Worm (Caenorhabditis elegans) whole organism, L4 larva: ENCODE results near the gene srh-100.
"Not testable (repeated sequence)": the region's sequence is repeated elsewhere in the genome, so short reads cannot be mapped to it uniquely, and the experiment has no call there.

Experiments
- D1046.2 ChIP-seq: fragments of 200-800 bp; sonication (Bioruptor generic); IDR thresholded peaks from 2 replicates; pipeline ENCODE4 v1.3.6; 2022; ENCODE audit warnings: missing genetic modification characterization, missing compliant biosample characterization
- F44E2.7 ChIP-seq: fragments of 200-800 bp; sonication (Bioruptor generic); IDR thresholded peaks from 2 replicates; pipeline ENCODE4 v2.1.2; 2022; ENCODE audit warnings: missing genetic modification characterization, missing compliant biosample characterization
- R02D3.7 ChIP-seq: fragments of 150-350 bp; sonication (generic microtip); optimal IDR thresholded peaks from 3 replicates; lab custom pipeline; 2014; ENCODE audit warnings: missing biosample characterization, missing genetic modification characterization
- T20F7.1 ChIP-seq: fragments of 200-800 bp; sonication (Bioruptor generic); optimal IDR thresholded peaks from 2 replicates; lab custom pipeline; 2018; ENCODE audit warnings: mild to moderate bottlenecking, missing genetic modification characterization, missing compliant biosample characterization
- aha-1 ChIP-seq: fragments of 150-350 bp; peaks from one replicate; lab custom pipeline; 2014; ENCODE audit warnings: missing biosample characterization, missing genetic modification characterization
- ama-1 ChIP-seq: fragments of 150-350 bp; optimal IDR thresholded peaks from 2 replicates; lab custom pipeline; 2014; ENCODE audit warnings: inconsistent platforms, mixed read lengths
- arid-1 ChIP-seq: fragments of 200-800 bp; sonication (Bioruptor generic); conservative IDR thresholded peaks from 2 replicates; pipeline ENCODE4 v1.3.6; 2022; ENCODE audit warnings: missing genetic modification reagents, missing genetic modification characterization, missing compliant biosample characterization
- attf-4 ChIP-seq: sonication (generic microtip); optimal IDR thresholded peaks from 3 replicates; lab custom pipeline; 2017; ENCODE audit warnings: missing biosample characterization, missing genetic modification characterization
- ceh-28 ChIP-seq: fragments of 150-350 bp; optimal IDR thresholded peaks from 2 replicates; lab custom pipeline; 2014; ENCODE audit warnings: missing biosample characterization, missing genetic modification reagents, missing genetic modification characterization
- ceh-32 ChIP-seq: sonication (generic microtip); optimal IDR thresholded peaks from 2 replicates; lab custom pipeline; 2016; ENCODE audit warnings: mild to moderate bottlenecking, missing genetic modification characterization, missing compliant biosample characterization; ENCODE audit not compliant: poor library complexity
- cey-2 ChIP-seq: sonication (generic microtip); optimal IDR thresholded peaks from 3 replicates; lab custom pipeline; 2017; ENCODE audit warnings: missing genetic modification characterization, mild to moderate bottlenecking, missing compliant biosample characterization, antibody characterized with exemption, borderline replicate concordance; ENCODE audit not compliant: insufficient read depth
- daf-12 ChIP-seq: fragments of 150-350 bp; optimal IDR thresholded peaks from 2 replicates; lab custom pipeline; 2014; ENCODE audit warnings: missing biosample characterization, missing genetic modification reagents, missing genetic modification characterization
- daf-19 ChIP-seq: fragments of 200-800 bp; sonication (Bioruptor generic); conservative IDR thresholded peaks from 2 replicates; pipeline ENCODE4 v1.3.6; 2022; ENCODE audit warnings: missing genetic modification characterization, missing compliant biosample characterization
- dmd-9 ChIP-seq: fragments of 200-800 bp; sonication (Bioruptor generic); IDR thresholded peaks from 2 replicates; pipeline ENCODE4 v1.3.6; 2022; ENCODE audit warnings: missing genetic modification reagents, missing genetic modification characterization, missing compliant biosample characterization
- egl-27 ChIP-seq: sonication (generic microtip); optimal IDR thresholded peaks from 3 replicates; lab custom pipeline; 2017; ENCODE audit warnings: missing biosample characterization, missing genetic modification reagents, missing genetic modification characterization
- fos-1 ChIP-seq: fragments of 150-350 bp; optimal IDR thresholded peaks from 2 replicates; lab custom pipeline; 2014; ENCODE audit warnings: missing biosample characterization, missing genetic modification characterization
- hlh-30 ChIP-seq: sonication (generic microtip); optimal IDR thresholded peaks from 2 replicates; lab custom pipeline; 2017; ENCODE audit warnings: antibody characterized with exemption, mild to moderate bottlenecking, missing genetic modification characterization, missing compliant biosample characterization; ENCODE audit not compliant: insufficient read depth
- hmg-1.1 ChIP-seq: fragments of 200-800 bp; sonication (Bioruptor generic); IDR thresholded peaks from 2 replicates; pipeline ENCODE4 v1.3.6; 2022; ENCODE audit warnings: missing genetic modification reagents, missing genetic modification characterization, missing compliant biosample characterization
- lin-39 ChIP-seq: fragments of 150-350 bp; optimal IDR thresholded peaks from 2 replicates; lab custom pipeline; 2014; ENCODE audit warnings: missing biosample characterization, missing genetic modification reagents, missing genetic modification characterization
- lir-3 ChIP-seq: sonication (generic microtip); optimal IDR thresholded peaks from 2 replicates; lab custom pipeline; 2016; ENCODE audit warnings: mild to moderate bottlenecking, missing genetic modification characterization, missing compliant biosample characterization
- lsy-2 ChIP-seq, 2 experiments: fragments of 150-350 bp in 1 of 2; sonication (generic microtip) in 1 of 2; optimal IDR thresholded peaks; 2 replicates each; lab custom pipeline; 2014 to 2017; ENCODE audit warnings: missing biosample characterization in 2 of 2, missing genetic modification characterization in 2 of 2
- madf-5 ChIP-seq, 2 experiments: fragments of 200-800 bp; sonication (Bioruptor generic); IDR thresholded peaks; 2 replicates each; pipeline ENCODE4 v1.3.6; 2022; ENCODE audit warnings: missing compliant biosample characterization in 2 of 2, missing genetic modification characterization in 2 of 2
- mdt-29 ChIP-seq: fragments of 200-800 bp; sonication (Bioruptor generic); IDR thresholded peaks from 2 replicates; pipeline ENCODE4 v1.3.6; 2022; ENCODE audit warnings: missing genetic modification reagents, missing genetic modification characterization, missing compliant biosample characterization
- mxl-3 ChIP-seq: fragments of 200-800 bp; sonication (Bioruptor generic); optimal IDR thresholded peaks from 2 replicates; lab custom pipeline; 2018; ENCODE audit warnings: mild to moderate bottlenecking, missing genetic modification characterization, missing compliant biosample characterization
- nhr-102 ChIP-seq: sonication (generic microtip); optimal IDR thresholded peaks from 2 replicates; lab custom pipeline; 2016; ENCODE audit warnings: mild to moderate bottlenecking, missing genetic modification characterization, moderate library complexity, missing compliant biosample characterization
- nhr-237 ChIP-seq: sonication (generic microtip); optimal IDR thresholded peaks from 2 replicates; lab custom pipeline; 2017; ENCODE audit warnings: missing biosample characterization, missing genetic modification characterization
- nhr-48 ChIP-seq: sonication (generic microtip); optimal IDR thresholded peaks from 2 replicates; lab custom pipeline; 2016; ENCODE audit warnings: mild to moderate bottlenecking, missing genetic modification characterization, missing compliant biosample characterization
- nhr-6 ChIP-seq: fragments of 150-350 bp; optimal IDR thresholded peaks from 2 replicates; lab custom pipeline; 2014; ENCODE audit warnings: missing biosample characterization, missing genetic modification characterization
- pha-4 ChIP-seq, 2 experiments: fragments of 150-350 bp in 1 of 2; fragments of 200-800 bp in 1 of 2; sonication (Bioruptor generic) in 1 of 2; IDR thresholded peaks in 1 of 2; optimal IDR thresholded peaks in 1 of 2; 2 replicates each; pipeline versions ENCODE4 v1.3.6 to Lab custom; 2014 to 2022; ENCODE audit warnings: missing genetic modification characterization in 2 of 2, missing genetic modification reagents in 2 of 2, missing biosample characterization in 1 of 2, missing compliant biosample characterization in 1 of 2
- set-16 ChIP-seq: fragments of 200-800 bp; sonication (Bioruptor generic); IDR thresholded peaks from 2 replicates; pipeline ENCODE4 v1.3.6; 2022; ENCODE audit warnings: missing genetic modification reagents, missing genetic modification characterization, missing compliant biosample characterization
- skn-1 ChIP-seq: fragments of 150-350 bp; optimal IDR thresholded peaks from 2 replicates; lab custom pipeline; 2014; ENCODE audit warnings: missing biosample characterization, missing genetic modification characterization
- unc-39 ChIP-seq: sonication (generic microtip); optimal IDR thresholded peaks from 2 replicates; lab custom pipeline; 2017; ENCODE audit warnings: missing biosample characterization, missing genetic modification characterization
- unc-62 ChIP-seq, 3 experiments: fragments of 150-350 bp in 1 of 3; sonication (generic microtip); optimal IDR thresholded peaks in 2 of 3; peaks in 1 of 3; 1 replicate in 1 of 3; 2 replicates in 2 of 3; lab custom pipeline; 2014 to 2017; ENCODE audit warnings: missing biosample characterization in 3 of 3, missing genetic modification characterization in 3 of 3, missing genetic modification reagents in 3 of 3, missing genotype in 1 of 3
- vab-7 ChIP-seq: fragments of 200-800 bp; sonication (Bioruptor generic); IDR thresholded peaks from 2 replicates; pipeline ENCODE4 v1.3.6; 2022; ENCODE audit warnings: missing genetic modification reagents, missing genetic modification characterization, missing compliant biosample characterization
- zag-1 ChIP-seq: fragments of 150-350 bp; optimal IDR thresholded peaks from 2 replicates; lab custom pipeline; 2014; ENCODE audit warnings: missing biosample characterization, missing genetic modification characterization
- zfp-2 ChIP-seq: sonication (generic microtip); optimal IDR thresholded peaks from 2 replicates; lab custom pipeline; 2016; ENCODE audit warnings: mild to moderate bottlenecking, missing genetic modification characterization, missing compliant biosample characterization
- zip-11 ChIP-seq: fragments of 200-800 bp; sonication (Bioruptor generic); IDR thresholded peaks from 2 replicates; pipeline ENCODE4 v1.3.6; 2022; ENCODE audit warnings: missing genetic modification characterization, missing compliant biosample characterization
- zip-2 ChIP-seq: fragments of 150-350 bp; optimal IDR thresholded peaks from 2 replicates; lab custom pipeline; 2014; ENCODE audit warnings: missing biosample characterization, missing genetic modification characterization

srh-100 gene

DNA sequence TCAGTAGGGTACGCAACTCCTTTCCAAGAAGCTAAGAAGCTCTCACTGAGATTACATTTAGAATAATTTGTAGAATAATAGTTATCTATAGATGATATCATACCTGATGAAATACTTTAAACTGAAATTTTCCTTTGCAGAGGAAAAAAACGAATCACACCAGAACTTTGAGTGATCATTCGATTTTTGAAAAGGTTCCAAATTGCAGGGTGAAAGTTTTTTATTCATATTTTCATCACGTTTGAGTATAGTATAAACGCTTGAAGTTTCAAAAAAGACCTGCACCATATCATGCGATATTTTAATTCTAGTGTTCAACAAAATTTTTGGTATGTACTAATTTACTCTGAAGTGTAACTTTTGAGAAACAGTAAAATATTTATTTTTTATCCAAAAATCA, at the start of gene srh-100:
Gene srh-100 (minus strand): TSS at position 101 of the 400 bp plus-strand sequence.
- TF ChIP-seq aha-1 (no peak), mxl-3 (GFP tag; lab: Kevin White, UChicago) (no peak), set-16 (GFP tag; lab: Robert Waterston, UW) (no peak), lin-39 (no peak)
- TF ChIP-seq, all 104 proteins: peak for 0

DNA sequence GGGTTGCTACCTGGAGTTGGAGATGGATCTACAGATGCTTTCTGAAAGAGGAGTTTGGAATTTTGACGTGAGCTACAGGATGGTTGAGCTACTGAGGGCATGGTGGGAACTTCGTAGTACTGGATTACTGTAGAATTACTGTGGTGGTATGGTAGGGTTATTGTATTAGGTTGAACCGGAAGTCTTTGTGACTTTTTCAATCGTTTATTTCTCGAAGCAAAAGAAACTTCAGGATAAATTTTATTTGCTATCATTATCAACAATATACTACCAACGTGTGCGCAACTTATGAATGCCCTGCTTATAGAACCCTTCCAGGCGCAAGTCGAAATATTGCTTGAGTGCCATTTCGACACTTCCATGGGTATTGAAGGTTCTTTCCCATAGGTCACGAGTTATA, 47.1 kb upstream of the srh-100 start, which contains the start of gene T24E12.6:
Gene T24E12.6 (minus strand): TSS at position 101 of the 400 bp plus-strand sequence.
- TF ChIP-seq unc-62 (GFP tag; optimal IDR thresholded peaks at IDR 0.05 in 1 of 2; lab: Kevin White, UChicago) = peak in 1 of 2 experiments; percentile 3
- not testable (repeated sequence) for TF ChIP-seq unc-62 (tag; optimal IDR thresholded peaks at IDR 0.05; lab: Kevin White, UChicago)

- TF ChIP-seq nhr-102 (tag; lab: Kevin White, UChicago) = no peak
- TF ChIP-seq, all 104 proteins: peak for 0
These were observed 44.5 kb upstream of the srh-100 start, which contains the start of gene T24E12.12 for ce11 chrII:3759010-3759409. TSS of gene T24E12.12 (plus strand) at chrII:3759290.

DNA sequence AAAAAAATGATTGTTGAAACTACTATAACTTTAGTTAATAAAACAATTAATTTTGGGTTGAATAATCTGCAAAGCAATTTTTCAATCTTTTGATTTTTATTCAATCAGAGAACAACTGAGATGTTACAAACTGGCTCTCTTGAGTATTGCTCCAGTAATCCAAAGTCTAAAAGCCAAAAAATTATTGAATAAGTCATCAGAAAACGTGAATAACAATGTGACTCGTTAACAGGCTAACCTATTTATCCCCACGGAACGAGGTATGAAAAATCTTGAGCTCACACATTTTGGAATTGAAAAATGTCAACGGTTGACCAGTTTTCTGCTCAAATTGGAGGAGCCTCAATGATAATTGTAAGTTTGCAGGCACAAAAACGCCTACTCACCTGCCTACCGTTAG, 43.0 kb upstream of the srh-100 start, which contains the start of gene srx-111:
Gene srx-111 (plus strand): TSS at position 301 of the 400 bp plus-strand sequence.
- TF ChIP-seq egl-27 (tag; lab: Kevin White, UChicago) (no peak), lir-3 (tag; lab: Kevin White, UChicago) (no peak), mxl-3 (GFP tag; lab: Kevin White, UChicago) (no peak), nhr-6 (tag; lab: Kevin White, UChicago) (no peak), skn-1 (tag; lab: Kevin White, UChicago) (no peak), madf-5 (GFP tag; IDR thresholded peaks at IDR 0.05; lab: Robert Waterston, UW) (no peak), fos-1 (tag; lab: Kevin White, UChicago) (no peak), nhr-237 (tag; lab: Kevin White, UChicago) (no peak), D1046.2 (GFP tag; lab: Robert Waterston, UW) (no peak), unc-39 (tag; lab: Kevin White, UChicago) (no peak), vab-7 (GFP tag; lab: Robert Waterston, UW) (no peak), daf-12 (tag; lab: Kevin White, UChicago) (no peak), mdt-29 (no peak), dmd-9 (GFP tag; lab: Robert Waterston, UW) (no peak), hmg-1.1 (no peak), attf-4 (tag; lab: Kevin White, UChicago) (no peak), arid-1 (GFP tag; lab: Robert Waterston, UW) (no peak), aha-1 (no peak)
- TF ChIP-seq, all 104 proteins: peak for 0

- TF ChIP-seq hlh-30 (tag; lab: Kevin White, UChicago) (no peak), T20F7.1 (no peak), zip-11 (GFP tag; lab: Robert Waterston, UW) (no peak), daf-19 (GFP tag; lab: Robert Waterston, UW) (no peak), zfp-2 (no peak), F44E2.7 (GFP tag; lab: Robert Waterston, UW) (no peak), zag-1 (tag; lab: Kevin White, UChicago) (no peak), nhr-237 (tag; lab: Kevin White, UChicago) (no peak), lsy-2 (tag; optimal IDR thresholded peaks at IDR 0.05; lab: Kevin White, UChicago) (no peak), ama-1 (no peak), pha-4 (GFP tag; IDR thresholded peaks at IDR 0.05; lab: Robert Waterston, UW) (no peak), pha-4 (tag; optimal IDR thresholded peaks at IDR 0.05; lab: Kevin White, UChicago) (no peak), R02D3.7 (no peak), zip-2 (tag; lab: Kevin White, UChicago) (no peak), ceh-32 (no peak), nhr-48 (tag; lab: Kevin White, UChicago) (no peak), ceh-28 (tag; lab: Kevin White, UChicago) (no peak), unc-39 (tag; lab: Kevin White, UChicago) (no peak), cey-2 (tag; lab: Kevin White, UChicago) (no peak)
These were observed 39.1 kb upstream of the srh-100 start, which contains the start of gene rcd-1 for ce11 chrII:3753598-3753997. TSS of gene rcd-1 (plus strand) at chrII:3753898.
